Worm (Caenorhabditis elegans) whole organism, L2 larva: ENCODE data around the gene dlc-1.

Source experiments
- C34F6.9 ChIP-seq: fragments of 150-350 bp; optimal IDR thresholded peaks from 2 replicates; lab custom pipeline; 2014; ENCODE audit warnings: missing biosample characterization, missing genetic modification characterization
- F13H6.1 ChIP-seq: sonication (generic microtip); optimal IDR thresholded peaks from 2 replicates; lab custom pipeline; 2016; ENCODE audit warnings: missing genetic modification characterization, missing compliant biosample characterization
- R02D3.7 ChIP-seq: fragments of 150-350 bp; optimal IDR thresholded peaks from 2 replicates; lab custom pipeline; 2014; ENCODE audit warnings: missing biosample characterization, missing genetic modification characterization
- Y55F3AM.14 ChIP-seq: fragments of 200-800 bp; sonication (Bioruptor generic); optimal IDR thresholded peaks from 2 replicates; lab custom pipeline; 2018; ENCODE audit warnings: mild to moderate bottlenecking, missing genetic modification characterization, missing compliant biosample characterization
- ZK546.5 ChIP-seq: sonication (generic microtip); optimal IDR thresholded peaks from 2 replicates; lab custom pipeline; 2017; ENCODE audit warnings: missing biosample characterization, missing genetic modification characterization
- alr-1 ChIP-seq: fragments of 150-350 bp; optimal IDR thresholded peaks from 2 replicates; lab custom pipeline; 2014; ENCODE audit warnings: missing biosample characterization, missing genetic modification characterization
- aly-2 ChIP-seq: fragments of 150-350 bp; optimal IDR thresholded peaks from 2 replicates; lab custom pipeline; 2014; ENCODE audit warnings: missing biosample characterization, missing genetic modification characterization
- blmp-1 ChIP-seq: sonication (generic microtip); optimal IDR thresholded peaks from 2 replicates; lab custom pipeline; 2017; ENCODE audit warnings: missing genetic modification characterization, mild to moderate bottlenecking, missing compliant biosample characterization, antibody characterized with exemption, moderate library complexity; ENCODE audit not compliant: insufficient read depth
- ceh-16 ChIP-seq: fragments of 150-350 bp; optimal IDR thresholded peaks from 2 replicates; lab custom pipeline; 2014; ENCODE audit warnings: missing biosample characterization, missing genetic modification characterization
- ceh-82 ChIP-seq: fragments of 150-350 bp; optimal IDR thresholded peaks from 2 replicates; lab custom pipeline; 2014; ENCODE audit warnings: missing biosample characterization, missing genetic modification characterization
- crh-2 ChIP-seq: sonication (generic microtip); optimal IDR thresholded peaks from 2 replicates; lab custom pipeline; 2017; ENCODE audit warnings: missing biosample characterization, missing genetic modification characterization
- egl-27 ChIP-seq: sonication (generic microtip); optimal IDR thresholded peaks from 3 replicates; lab custom pipeline; 2017; ENCODE audit warnings: missing biosample characterization, missing genetic modification reagents, missing genetic modification characterization
- elt-1 ChIP-seq: fragments of 150-350 bp; optimal IDR thresholded peaks from 2 replicates; lab custom pipeline; 2014; ENCODE audit warnings: missing biosample characterization, missing genetic modification characterization
- fos-1 ChIP-seq: fragments of 150-350 bp; optimal IDR thresholded peaks from 2 replicates; lab custom pipeline; 2014; ENCODE audit warnings: missing biosample characterization, missing genetic modification characterization
- gmeb-1 ChIP-seq: fragments of 150-350 bp; optimal IDR thresholded peaks from 2 replicates; lab custom pipeline; 2014; ENCODE audit warnings: missing biosample characterization, missing genetic modification characterization
- lin-11 ChIP-seq: fragments of 150-350 bp; sonication (generic microtip); optimal IDR thresholded peaks from 2 replicates; lab custom pipeline; 2014; ENCODE audit warnings: missing biosample characterization, missing genetic modification characterization, inconsistent platforms, mixed read lengths
- lin-13 ChIP-seq: fragments of 150-350 bp; optimal IDR thresholded peaks from 2 replicates; lab custom pipeline; 2014; ENCODE audit warnings: missing biosample characterization, missing genetic modification reagents, missing genetic modification characterization
- lin-39 ChIP-seq: fragments of 150-350 bp; optimal IDR thresholded peaks from 2 replicates; lab custom pipeline; 2014; ENCODE audit warnings: missing biosample characterization, missing genetic modification reagents, missing genetic modification characterization
- lsy-2 ChIP-seq, 2 experiments: fragments of 150-350 bp in 1 of 2; sonication (generic microtip) in 1 of 2; optimal IDR thresholded peaks; 2 replicates each; lab custom pipeline; 2014 to 2017; ENCODE audit warnings: missing biosample characterization in 2 of 2, missing genetic modification characterization in 2 of 2
- mdl-1 ChIP-seq, 2 experiments: fragments of 150-350 bp in 1 of 2; sonication (generic microtip) in 1 of 2; optimal IDR thresholded peaks; 2 replicates each; lab custom pipeline; 2017; ENCODE audit warnings: missing biosample characterization in 2 of 2, missing genetic modification characterization in 2 of 2
- nhr-10 ChIP-seq: sonication (generic microtip); optimal IDR thresholded peaks from 2 replicates; lab custom pipeline; 2017; ENCODE audit warnings: missing biosample characterization, missing genetic modification characterization
- nhr-11 ChIP-seq: fragments of 150-350 bp; optimal IDR thresholded peaks from 2 replicates; lab custom pipeline; 2014; ENCODE audit warnings: missing biosample characterization, missing genetic modification characterization
- nhr-12 ChIP-seq: fragments of 150-350 bp; optimal IDR thresholded peaks from 2 replicates; lab custom pipeline; 2014; ENCODE audit warnings: missing biosample characterization, missing genetic modification characterization
- nhr-129 ChIP-seq: fragments of 150-350 bp; optimal IDR thresholded peaks from 2 replicates; lab custom pipeline; 2014; ENCODE audit warnings: missing biosample characterization, missing genetic modification characterization
- nhr-21 ChIP-seq: fragments of 150-350 bp; optimal IDR thresholded peaks from 2 replicates; lab custom pipeline; 2014; ENCODE audit warnings: missing biosample characterization, missing genetic modification characterization
- nhr-23 ChIP-seq: fragments of 150-350 bp; optimal IDR thresholded peaks from 2 replicates; lab custom pipeline; 2014; ENCODE audit warnings: missing biosample characterization, missing genetic modification reagents, missing genetic modification characterization
- nhr-237 ChIP-seq: fragments of 150-350 bp; optimal IDR thresholded peaks from 2 replicates; lab custom pipeline; 2014; ENCODE audit warnings: missing biosample characterization, missing genetic modification characterization
- nhr-25 ChIP-seq: fragments of 150-350 bp; sonication (generic microtip); optimal IDR thresholded peaks from 3 replicates; lab custom pipeline; 2014; ENCODE audit warnings: missing biosample characterization, missing genetic modification characterization
- nhr-77 ChIP-seq: fragments of 150-350 bp; optimal IDR thresholded peaks from 2 replicates; lab custom pipeline; 2014; ENCODE audit warnings: missing biosample characterization, missing genetic modification characterization
- peb-1 ChIP-seq: fragments of 150-350 bp; optimal IDR thresholded peaks from 2 replicates; lab custom pipeline; 2014; ENCODE audit warnings: missing biosample characterization, missing genetic modification characterization
- sem-4 ChIP-seq: fragments of 150-350 bp; optimal IDR thresholded peaks from 2 replicates; lab custom pipeline; 2014; ENCODE audit warnings: missing biosample characterization, missing genetic modification reagents, missing genetic modification characterization
- sma-3 ChIP-seq: sonication (generic microtip); optimal IDR thresholded peaks from 2 replicates; lab custom pipeline; 2016; ENCODE audit warnings: missing genetic modification reagents, missing genetic modification characterization, missing compliant biosample characterization
- sma-9 ChIP-seq, 2 experiments: fragments of 150-350 bp in 1 of 2; sonication (generic microtip) in 1 of 2; optimal IDR thresholded peaks; 2 replicates each; lab custom pipeline; 2014 to 2016; ENCODE audit warnings: missing genetic modification characterization in 2 of 2, mild to moderate bottlenecking in 1 of 2, missing biosample characterization in 1 of 2, missing compliant biosample characterization in 1 of 2, missing genetic modification reagents in 1 of 2, moderate library complexity in 1 of 2
- snpc-4 ChIP-seq: fragments of 150-350 bp; optimal IDR thresholded peaks from 2 replicates; lab custom pipeline; 2014; ENCODE audit warnings: missing biosample characterization, missing genetic modification characterization
- unc-55 ChIP-seq: fragments of 150-350 bp; sonication (generic microtip); optimal IDR thresholded peaks from 3 replicates; lab custom pipeline; 2014; ENCODE audit warnings: missing biosample characterization, missing genetic modification reagents, missing genetic modification characterization
- unc-62 ChIP-seq: fragments of 150-350 bp; optimal IDR thresholded peaks from 2 replicates; lab custom pipeline; 2014; ENCODE audit warnings: missing biosample characterization, missing genetic modification reagents, missing genetic modification characterization
- zag-1 ChIP-seq: fragments of 150-350 bp; optimal IDR thresholded peaks from 2 replicates; lab custom pipeline; 2014; ENCODE audit warnings: missing biosample characterization, missing genetic modification characterization
- ztf-1 ChIP-seq: fragments of 200-800 bp; sonication (Bioruptor generic); conservative IDR thresholded peaks from 2 replicates; pipeline ENCODE4 v1.3.6; 2022; ENCODE audit warnings: missing genetic modification characterization, missing compliant biosample characterization
- ztf-11 ChIP-seq: sonication (generic microtip); optimal IDR thresholded peaks from 2 replicates; lab custom pipeline; 2017; ENCODE audit warnings: missing biosample characterization, missing genetic modification characterization

Gene dlc-1

ce11 chrIII:6452683-6453082 lies 10.9 kb downstream of the dlc-1 start:
- no peak for TF ChIP-seq nhr-77 (tag; lab: Kevin White, UChicago)
- peak; percentile 38 for TF ChIP-seq C34F6.9 (tag; lab: Kevin White, UChicago)
- peak; percentile 25 for TF ChIP-seq nhr-129 (tag; lab: Kevin White, UChicago)
- TF ChIP-seq nhr-12, result no peak
- no peak for TF ChIP-seq egl-27 (tag; lab: Kevin White, UChicago)
- TF ChIP-seq lsy-2 (tag; optimal IDR thresholded peaks at IDR 0.05; lab: Kevin White, UChicago), result peak in 1 of 2 experiments; percentile 15
- peak; percentile 40 for TF ChIP-seq unc-55 (GFP tag; lab: Kevin White, UChicago)
- TF ChIP-seq sma-9 (GFP tag; optimal IDR thresholded peaks at IDR 0.05; lab: Kevin White, UChicago), result no peak
- no peak for TF ChIP-seq sma-9 (tag; optimal IDR thresholded peaks at IDR 0.05; lab: Kevin White, UChicago)
- no peak for TF ChIP-seq peb-1 (tag; lab: Kevin White, UChicago)
- no peak for TF ChIP-seq gmeb-1
- TF ChIP-seq sem-4, result no peak

DNA sequence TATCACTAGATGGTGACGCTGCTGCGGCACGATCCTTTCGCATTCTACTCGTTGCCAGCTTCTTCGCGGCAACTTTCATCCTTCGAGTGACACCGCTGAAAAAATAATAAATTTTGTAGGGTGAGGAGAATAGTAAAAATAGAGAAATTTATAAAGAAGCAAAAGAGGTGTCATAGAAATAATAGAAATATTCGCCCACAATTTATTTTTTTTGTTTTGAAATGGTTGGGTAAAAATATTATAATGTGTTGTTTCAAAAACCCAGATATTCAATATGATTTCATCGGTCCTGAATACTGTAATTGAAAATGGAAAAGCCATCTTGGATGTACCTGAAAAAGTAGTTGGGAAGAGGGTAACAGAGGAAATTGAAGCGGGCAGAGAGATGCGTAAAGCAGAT lies 11.3 kb downstream of the dlc-1 start, which contains the start of gene set-1:
set-1 (minus strand) TSS at position 101 of the 400 bp plus-strand sequence.
- TF ChIP-seq nhr-77 (tag; lab: Kevin White, UChicago) (no peak), lin-39 (tag; lab: Kevin White, UChicago) (no peak), lin-11 (tag; lab: Kevin White, UChicago) (no peak), alr-1 (tag; lab: Kevin White, UChicago) (no peak), ZK546.5 (no peak), ztf-11 (tag; lab: Kevin White, UChicago) (no peak), C34F6.9 (tag; lab: Kevin White, UChicago) (no peak), Y55F3AM.14 (GFP tag; lab: Kevin White, UChicago) (no peak), nhr-23 (tag; lab: Kevin White, UChicago) (no peak), elt-1 (tag; lab: Kevin White, UChicago) (no peak), ceh-82 (tag; lab: Kevin White, UChicago) (no peak), nhr-10 (no peak), snpc-4 (tag; lab: Kevin White, UChicago) (no peak), zag-1 (tag; lab: Kevin White, UChicago) (no peak), ztf-1 (GFP tag; lab: Robert Waterston, UW) (no peak), fos-1 (tag; lab: Kevin White, UChicago) (no peak), nhr-11 (no peak)

DNA sequence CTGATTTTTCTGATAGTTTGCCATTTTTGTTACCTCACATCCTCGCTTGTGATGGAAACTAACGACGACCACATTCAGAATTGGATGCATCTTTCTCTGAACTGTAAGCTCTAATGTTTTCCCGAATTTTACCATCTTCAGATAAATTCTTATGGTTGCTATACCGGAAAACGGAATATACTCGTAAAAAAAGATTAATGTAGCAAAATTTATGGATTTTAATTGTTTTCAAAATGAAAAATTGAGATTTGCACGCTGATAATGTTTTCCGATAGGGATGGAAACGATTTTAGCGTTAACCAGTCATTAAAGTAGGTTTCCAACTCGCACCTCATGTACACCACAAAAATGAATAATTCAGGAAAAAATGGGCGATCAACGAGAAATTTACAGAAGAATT lies 13.0 kb downstream of the dlc-1 start, which contains the start of gene T26A5.6:
T26A5.6 (minus strand) TSS at position 101 of the 400 bp plus-strand sequence.
- TF ChIP-seq blmp-1 (tag; lab: Kevin White, UChicago) (no peak), nhr-77 (tag; lab: Kevin White, UChicago) (no peak), aly-2 (no peak), sma-3 (no peak), lin-39 (tag; lab: Kevin White, UChicago) (no peak), ceh-16 (tag; lab: Kevin White, UChicago) (no peak)

DNA sequence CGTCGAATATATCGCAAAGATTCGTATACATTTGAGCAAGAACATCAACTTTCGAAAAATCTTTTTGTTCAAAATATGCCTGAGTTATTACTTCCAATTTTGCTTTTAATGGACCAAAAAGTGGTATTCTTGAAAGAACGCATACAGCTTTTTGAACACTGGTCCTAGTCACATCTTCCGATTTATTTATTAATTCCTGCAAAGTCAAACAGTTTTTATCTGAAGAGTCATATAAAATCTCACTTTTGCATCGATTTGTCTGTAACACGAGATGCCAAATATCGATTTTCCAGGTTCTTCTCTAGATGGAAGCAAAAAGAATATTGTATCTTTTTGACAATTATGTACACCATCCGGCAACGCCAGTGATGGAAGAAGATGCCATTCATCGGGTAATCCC lies 13.7 kb downstream of the dlc-1 start:
- no peak for TF ChIP-seq peb-1 (tag; lab: Kevin White, UChicago)
- TF ChIP-seq sma-9 (GFP tag; optimal IDR thresholded peaks at IDR 0.05; lab: Kevin White, UChicago), result no peak
- no peak for TF ChIP-seq sma-9 (tag; optimal IDR thresholded peaks at IDR 0.05; lab: Kevin White, UChicago)
- no peak for TF ChIP-seq unc-62 (GFP tag; lab: Kevin White, UChicago)
- TF ChIP-seq, all 48 proteins: peak for 0

- TF ChIP-seq nhr-237, result no peak
- no peak for TF ChIP-seq unc-55 (GFP tag; lab: Kevin White, UChicago)
- no peak for TF ChIP-seq peb-1 (tag; lab: Kevin White, UChicago)
- TF ChIP-seq blmp-1 (tag; lab: Kevin White, UChicago), result peak; percentile 48
- peak; percentile 84 for TF ChIP-seq crh-2 (tag; lab: Kevin White, UChicago)
- peak; percentile 43 for TF ChIP-seq C34F6.9 (tag; lab: Kevin White, UChicago)
- peak in 1 of 2 experiments; percentile 67 for TF ChIP-seq lsy-2 (tag; optimal IDR thresholded peaks at IDR 0.05; lab: Kevin White, UChicago)
- TF ChIP-seq snpc-4 (tag; lab: Kevin White, UChicago), result no peak
- peak; percentile 76 for TF ChIP-seq sma-9 (GFP tag; optimal IDR thresholded peaks at IDR 0.05; lab: Kevin White, UChicago)
- TF ChIP-seq sma-9 (tag; optimal IDR thresholded peaks at IDR 0.05; lab: Kevin White, UChicago), result no peak
- peak; percentile 71 for TF ChIP-seq fos-1 (tag; lab: Kevin White, UChicago)
- TF ChIP-seq sma-3, result peak; percentile 75
- TF ChIP-seq nhr-129 (tag; lab: Kevin White, UChicago), result peak; percentile 71
- TF ChIP-seq gmeb-1, result peak; percentile 41
- TF ChIP-seq alr-1 (tag; lab: Kevin White, UChicago), result no peak
- TF ChIP-seq unc-62 (GFP tag; lab: Kevin White, UChicago), result peak; percentile 3
- no peak for TF ChIP-seq Y55F3AM.14 (GFP tag; lab: Kevin White, UChicago)
- peak; percentile 55 for TF ChIP-seq F13H6.1
- no peak for TF ChIP-seq sem-4
- peak; percentile 22 for TF ChIP-seq lin-13 (GFP tag; lab: Kevin White, UChicago)
- TF ChIP-seq nhr-21 (tag; lab: Kevin White, UChicago), result peak; percentile 76
- TF ChIP-seq mdl-1 (tag; optimal IDR thresholded peaks at IDR 0.05; lab: Kevin White, UChicago), result peak; percentile 49 to 65
- TF ChIP-seq nhr-25, result peak; percentile 73
- TF ChIP-seq R02D3.7 (tag; lab: Kevin White, UChicago), result no peak
Observed at ce11 chrIII:6447521-6447920, 16.1 kb downstream of the dlc-1 start.
